Fruit fly (Drosophila melanogaster) whole organism, pupa: ENCODE data around the gene CG17327.

ENCODE experiments used
- CG12605 ChIP-seq: fragments of 200-800 bp; sonication (Bioruptor generic); IDR thresholded peaks from 2 replicates; pipeline ENCODE4 v1.3.6; 2022; ENCODE audit warnings: missing biosample characterization, missing genetic modification characterization
- CG15710 ChIP-seq: fragments of 200-800 bp; sonication (Bioruptor generic); optimal IDR thresholded peaks from 2 replicates; lab custom pipeline; 2018; ENCODE audit warnings: missing biosample characterization, mild to moderate bottlenecking, missing genetic modification characterization, moderate library complexity
- CG17806 ChIP-seq: fragments of 200-800 bp; sonication (Bioruptor generic); optimal IDR thresholded peaks from 2 replicates; lab custom pipeline; 2018; ENCODE audit warnings: missing biosample characterization, mild to moderate bottlenecking, missing genetic modification characterization, moderate library complexity

DNA sequence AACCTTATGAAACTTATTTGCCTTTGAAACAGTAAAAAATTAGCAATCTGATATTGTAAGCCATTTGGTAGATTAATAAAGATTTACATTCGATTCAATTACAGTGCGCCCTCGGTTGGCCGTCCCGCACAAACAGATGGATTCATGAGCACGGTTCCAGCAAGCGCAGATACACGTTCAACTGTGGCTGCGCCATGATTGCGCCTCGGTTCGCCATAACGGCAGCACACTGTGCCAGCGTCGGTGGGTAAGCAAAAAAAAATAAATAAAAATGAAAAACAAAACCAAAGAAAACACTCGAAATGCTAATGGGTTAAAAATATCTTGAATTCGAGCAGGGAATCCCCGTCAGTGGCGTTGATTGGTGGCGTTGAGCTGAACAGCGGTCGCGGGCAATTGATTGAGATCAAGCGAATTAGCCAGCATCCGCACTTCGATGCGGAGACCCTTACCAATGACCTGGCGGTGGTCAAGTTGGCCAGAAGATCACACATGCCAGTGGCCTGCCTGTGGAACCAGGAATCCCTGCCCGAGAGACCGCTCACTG is 41.6 kb upstream of the CG17327 start:
- TF ChIP-seq CG15710 (peak; percentile 22), CG17806 (tag; lab: Kevin White, UChicago) (no peak), CG12605 (GFP tag; lab: Robert Waterston, UW) (no peak)
